Fruit fly (Drosophila melanogaster) whole organism, embryonic: ENCODE measurements around the gene Tengl1.

ENCODE experiments used
- ATbp ChIP-seq: fragments of 200-800 bp; sonication (Bioruptor generic); optimal IDR thresholded peaks from 2 replicates; lab custom pipeline; 2017; ENCODE audit warnings: missing biosample characterization, mild to moderate bottlenecking, missing genetic modification characterization, missing genetic modification reagents
- Atf-2 ChIP-seq: fragments of 200-800 bp; sonication (Bioruptor generic); optimal IDR thresholded peaks from 2 replicates; lab custom pipeline; 2016; ENCODE audit warnings: missing biosample characterization, missing genetic modification characterization
- Awh ChIP-seq: fragments of 200-800 bp; sonication (Bioruptor generic); IDR thresholded peaks from 2 replicates; pipeline ENCODE4, ENCODE4 v1.3.6; 2022; ENCODE audit warnings: missing biosample characterization, missing genetic modification characterization
- Bteb2 ChIP-seq: fragments of 200-800 bp; sonication (Bioruptor generic); optimal IDR thresholded peaks from 2 replicates; lab custom pipeline; 2016; ENCODE audit warnings: missing biosample characterization, missing genetic modification characterization
- CG12155 ChIP-seq: fragments of 200-800 bp; sonication (Bioruptor generic); optimal IDR thresholded peaks from 3 replicates; lab custom pipeline; 2016; ENCODE audit warnings: missing biosample characterization, missing genetic modification characterization
- CG12236 ChIP-seq: fragments of 200-800 bp; sonication (Bioruptor generic); optimal IDR thresholded peaks from 2 replicates; lab custom pipeline; 2016; ENCODE audit warnings: missing biosample characterization, missing genetic modification characterization
- CG1233 ChIP-seq: fragments of 200-800 bp; sonication (Bioruptor generic); optimal IDR thresholded peaks from 4 replicates; lab custom pipeline; 2018; ENCODE audit warnings: missing biosample characterization, mild to moderate bottlenecking, missing genetic modification characterization
- CG12744 ChIP-seq: fragments of 200-800 bp; sonication (Bioruptor generic); optimal IDR thresholded peaks from 2 replicates; lab custom pipeline; 2016; ENCODE audit warnings: missing biosample characterization, missing genetic modification characterization
- CG14014 ChIP-seq: fragments of 200-800 bp; sonication (Bioruptor generic); IDR thresholded peaks from 2 replicates; pipeline ENCODE4 v1.3.6; 2022; ENCODE audit warnings: missing biosample characterization, missing genetic modification characterization
- CG14667 ChIP-seq: fragments of 200-800 bp; sonication (Bioruptor generic); IDR thresholded peaks from 2 replicates; pipeline ENCODE4 v1.3.6; 2022; ENCODE audit warnings: missing biosample characterization, missing genetic modification characterization
- CG17612 ChIP-seq: fragments of 200-800 bp; sonication (Bioruptor generic); IDR thresholded peaks from 2 replicates; pipeline ENCODE4 v1.3.6; 2022; ENCODE audit warnings: missing biosample characterization, missing genetic modification characterization
- CG1832 ChIP-seq: fragments of 200-800 bp; sonication (Bioruptor generic); optimal IDR thresholded peaks from 2 replicates; lab custom pipeline; 2017; ENCODE audit warnings: missing biosample characterization, mild to moderate bottlenecking, missing genetic modification characterization, inconsistent platforms
- CG2199 ChIP-seq: fragments of 200-800 bp; sonication (Bioruptor generic); IDR thresholded peaks from 3 replicates; pipeline ENCODE4 v1.3.6; 2022; ENCODE audit warnings: missing biosample characterization, missing genetic modification characterization
- CG5953 ChIP-seq: fragments of 200-800 bp; sonication (Bioruptor generic); IDR thresholded peaks from 2 replicates; pipeline ENCODE4 v1.3.6; 2022; ENCODE audit warnings: missing biosample characterization, missing genetic modification characterization
- CG6689 ChIP-seq: fragments of 200-800 bp; sonication (Bioruptor generic); IDR thresholded peaks from 2 replicates; pipeline ENCODE4 v1.3.6; 2022; ENCODE audit warnings: missing biosample characterization, missing genetic modification characterization
- CG6765 ChIP-seq: fragments of 200-800 bp; sonication (Bioruptor generic); optimal IDR thresholded peaks from 3 replicates; lab custom pipeline; 2017; ENCODE audit warnings: missing biosample characterization, mild to moderate bottlenecking, missing genetic modification characterization
- CG7372 ChIP-seq: fragments of 200-800 bp; sonication (Bioruptor generic); IDR thresholded peaks from 2 replicates; pipeline ENCODE4 v1.3.6; 2022; ENCODE audit warnings: missing biosample characterization, missing genetic modification characterization
- CG7745 ChIP-seq: fragments of 200-800 bp; sonication (Bioruptor generic); optimal IDR thresholded peaks from 2 replicates; lab custom pipeline; 2018; ENCODE audit warnings: missing biosample characterization, mild to moderate bottlenecking, missing genetic modification characterization, moderate library complexity
- CG7987 ChIP-seq: fragments of 200-800 bp; sonication (Bioruptor generic); optimal IDR thresholded peaks from 2 replicates; lab custom pipeline; 2018; ENCODE audit warnings: missing biosample characterization, mild to moderate bottlenecking, missing genetic modification characterization, moderate library complexity
- CG8281 ChIP-seq: fragments of 200-800 bp; sonication (Bioruptor generic); optimal IDR thresholded peaks from 2 replicates; lab custom pipeline; 2018; ENCODE audit warnings: missing biosample characterization, mild to moderate bottlenecking, missing genetic modification characterization, moderate library complexity
- CG8478 ChIP-seq: fragments of >200 bp; optimal IDR thresholded peaks from 2 replicates; lab custom pipeline; 2018
- CG9609 ChIP-seq: fragments of 200-800 bp; sonication (Bioruptor generic); optimal IDR thresholded peaks from 3 replicates; lab custom pipeline; 2016; ENCODE audit warnings: missing biosample characterization, missing genetic modification characterization
- CHES-1-like ChIP-seq: fragments of 200-800 bp; sonication (Bioruptor generic); optimal IDR thresholded peaks from 2 replicates; lab custom pipeline; 2016; ENCODE audit warnings: missing biosample characterization, missing genetic modification characterization
- Deaf1 ChIP-seq: fragments of 200-800 bp; optimal IDR thresholded peaks from 3 replicates; lab custom pipeline; 2019; ENCODE audit warnings: missing biosample characterization, mild to moderate bottlenecking, missing genetic modification characterization, moderate library complexity
- Fer3 ChIP-seq: fragments of 200-800 bp; sonication (Bioruptor generic); optimal IDR thresholded peaks from 2 replicates; lab custom pipeline; 2018; ENCODE audit warnings: missing biosample characterization, mild to moderate bottlenecking, missing genetic modification characterization, moderate library complexity
- Gsc ChIP-seq: fragments of 200-800 bp; sonication (Bioruptor generic); IDR thresholded peaks from 2 replicates; pipeline ENCODE4 v1.3.6; 2022; ENCODE audit warnings: missing biosample characterization, missing genetic modification characterization
- HHEX ChIP-seq: fragments of 200-800 bp; sonication (Bioruptor generic); optimal IDR thresholded peaks from 3 replicates; lab custom pipeline; 2017; ENCODE audit warnings: missing biosample characterization, mild to moderate bottlenecking, missing genetic modification characterization, missing genetic modification reagents
- Hr39 ChIP-seq: fragments of >200 bp; optimal IDR thresholded peaks from 2 replicates; lab custom pipeline; 2017
- Lpt ChIP-seq: fragments of >200 bp; optimal IDR thresholded peaks from 2 replicates; lab custom pipeline; 2018; ENCODE audit warnings: missing biosample characterization, missing genetic modification characterization
- NFAT ChIP-seq: fragments of 200-800 bp; sonication (Bioruptor generic); IDR thresholded peaks from 2 replicates; pipeline ENCODE4 v1.3.6; 2022; ENCODE audit warnings: missing biosample characterization, missing genetic modification characterization
- NfI ChIP-seq: fragments of 200-800 bp; sonication (Bioruptor generic); optimal IDR thresholded peaks from 3 replicates; lab custom pipeline; 2018; ENCODE audit warnings: missing biosample characterization, mild to moderate bottlenecking, missing genetic modification characterization, moderate library complexity
- Oaz ChIP-seq: fragments of 200-800 bp; sonication (Bioruptor generic); IDR thresholded peaks from 2 replicates; pipeline ENCODE4 v1.3.6; 2022; ENCODE audit warnings: missing biosample characterization, missing genetic modification characterization
- TFAM ChIP-seq: fragments of 200-800 bp; sonication (Bioruptor generic); optimal IDR thresholded peaks from 2 replicates; lab custom pipeline; 2017; ENCODE audit warnings: missing biosample characterization, missing genetic modification characterization, inconsistent platforms
- YL-1 ChIP-seq: fragments of 200-800 bp; sonication (Bioruptor generic); optimal IDR thresholded peaks from 3 replicates; lab custom pipeline; 2017; ENCODE audit warnings: missing biosample characterization, mild to moderate bottlenecking, missing genetic modification characterization
- aop ChIP-seq: fragments of 200-800 bp; sonication (Bioruptor generic); IDR thresholded peaks from 2 replicates; pipeline ENCODE4 v1.3.6; 2022; ENCODE audit warnings: missing biosample characterization, missing genetic modification characterization
- ap ChIP-seq: fragments of 200-800 bp; sonication (Bioruptor generic); IDR thresholded peaks from 2 replicates; pipeline ENCODE4 v1.3.6; 2022; ENCODE audit warnings: missing biosample characterization, missing genetic modification characterization
- bbx ChIP-seq: fragments of 200-800 bp; sonication (Bioruptor generic); IDR thresholded peaks from 2 replicates; pipeline ENCODE4 v1.3.6; 2022; ENCODE audit warnings: missing biosample characterization, missing genetic modification characterization; ENCODE audit not compliant: partially characterized antibody
- chn ChIP-seq: fragments of 200-800 bp; sonication (Bioruptor generic); optimal IDR thresholded peaks from 2 replicates; lab custom pipeline; 2016; ENCODE audit warnings: missing biosample characterization, missing genetic modification characterization
- dm ChIP-seq: fragments of 200-800 bp; sonication (Bioruptor generic); optimal IDR thresholded peaks from 3 replicates; lab custom pipeline; 2016; ENCODE audit warnings: missing biosample characterization, missing genetic modification characterization
- ewg ChIP-seq: fragments of 200-800 bp; sonication (Bioruptor generic); optimal IDR thresholded peaks from 3 replicates; lab custom pipeline; 2017; ENCODE audit warnings: mild to moderate bottlenecking, missing biosample characterization, missing genetic modification reagents, missing genetic modification characterization
- fd96Cb ChIP-seq: fragments of 200-800 bp; sonication (Bioruptor generic); optimal IDR thresholded peaks from 2 replicates; lab custom pipeline; 2018; ENCODE audit warnings: missing biosample characterization, mild to moderate bottlenecking, missing genetic modification characterization, moderate library complexity
- gt ChIP-seq: fragments of 200-800 bp; sonication (Bioruptor generic); IDR thresholded peaks from 2 replicates; pipeline ENCODE4 v1.3.6; 2022; ENCODE audit warnings: missing biosample characterization, missing genetic modification characterization
- insv ChIP-seq, 2 experiments: fragments of 200-800 bp; sonication (Bioruptor generic); optimal IDR thresholded peaks; 3 replicates each; lab custom pipeline; 2016 to 2018; ENCODE audit warnings: missing biosample characterization in 2 of 2, missing genetic modification characterization in 2 of 2
- lbe ChIP-seq: fragments of 200-800 bp; sonication (Bioruptor generic); optimal IDR thresholded peaks from 2 replicates; lab custom pipeline; 2016; ENCODE audit warnings: missing biosample characterization, mild to moderate bottlenecking, missing genetic modification characterization
- pfk ChIP-seq: fragments of 200-800 bp; sonication (Bioruptor generic); optimal IDR thresholded peaks from 2 replicates; lab custom pipeline; 2018; ENCODE audit warnings: missing biosample characterization, mild to moderate bottlenecking, missing genetic modification characterization, moderate library complexity
- pho ChIP-seq: fragments of 200-800 bp; sonication (Bioruptor generic); optimal IDR thresholded peaks from 2 replicates; lab custom pipeline; 2016; ENCODE audit warnings: missing biosample characterization, missing genetic modification characterization
- sqz ChIP-seq: fragments of 200-800 bp; sonication (Bioruptor generic); optimal IDR thresholded peaks from 3 replicates; lab custom pipeline; 2018; ENCODE audit warnings: missing biosample characterization, mild to moderate bottlenecking, missing genetic modification characterization
- sug ChIP-seq: fragments of 200-800 bp; optimal IDR thresholded peaks from 2 replicates; lab custom pipeline; 2019; ENCODE audit warnings: missing biosample characterization, mild to moderate bottlenecking, missing genetic modification characterization, moderate library complexity
- tin ChIP-seq: fragments of 200-800 bp; sonication (Bioruptor generic); optimal IDR thresholded peaks from 3 replicates; lab custom pipeline; 2016; ENCODE audit warnings: missing biosample characterization, missing genetic modification characterization
- trh ChIP-seq: fragments of 200-800 bp; sonication (Bioruptor generic); optimal IDR thresholded peaks from 2 replicates; lab custom pipeline; 2016; ENCODE audit warnings: missing biosample characterization, missing genetic modification characterization
- zf30C ChIP-seq: fragments of 200-800 bp; sonication (Bioruptor generic); optimal IDR thresholded peaks from 3 replicates; lab custom pipeline; 2018; ENCODE audit warnings: missing biosample characterization, mild to moderate bottlenecking, missing genetic modification characterization

Tengl1 gene

DNA sequence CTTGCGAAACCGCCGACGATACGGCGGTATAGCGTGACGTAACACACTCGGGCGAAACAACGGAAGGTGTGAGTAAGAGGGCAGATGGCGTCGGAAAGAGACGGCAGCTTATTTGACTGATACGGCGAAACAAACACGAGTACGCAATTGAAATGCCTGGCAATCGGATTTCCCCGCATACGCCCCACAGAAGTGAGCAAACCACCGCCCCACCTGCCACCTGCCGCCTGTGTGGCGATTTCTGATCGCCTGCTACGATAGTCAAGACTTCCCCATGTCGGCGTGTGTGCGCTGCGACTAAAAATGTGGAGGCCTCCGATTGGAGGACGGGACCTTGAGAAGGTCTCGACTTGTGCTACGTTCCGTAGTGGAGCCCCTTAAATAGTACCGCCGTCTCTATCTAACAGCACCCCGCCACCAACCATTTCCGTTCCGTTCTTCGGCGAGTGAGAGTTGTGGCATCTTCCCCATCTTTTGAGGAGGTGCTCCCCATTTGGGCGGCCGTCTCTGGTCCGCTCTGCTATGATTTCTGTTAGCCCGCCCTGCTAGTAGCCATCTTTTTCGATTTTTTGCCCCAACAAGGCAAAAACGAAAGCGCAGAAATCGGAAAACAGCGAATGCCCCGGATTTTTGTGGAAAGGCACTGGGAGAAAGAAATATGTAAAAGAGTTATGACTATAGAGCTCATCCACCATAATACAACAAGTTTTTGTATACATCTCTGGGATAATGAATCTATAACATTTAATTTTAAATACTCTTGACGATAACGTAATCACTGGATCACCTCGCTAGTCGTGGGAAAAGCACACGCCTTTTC, 41.6 kb downstream of the Tengl1 start (continued):
- TF ChIP-seq TFAM (GFP tag; lab: Kevin White, UChicago) (peak; percentile 48), CG14667 (GFP tag; lab: Robert Waterston, UW) (no peak), CG14014 (GFP tag; lab: Robert Waterston, UW) (no peak), insv (GFP tag; optimal IDR thresholded peaks at IDR 0.05; lab: Kevin White, UChicago) (no peak), ATbp (GFP tag; lab: Kevin White, UChicago) (peak; percentile 90), CG5953 (no peak), tin (peak; percentile 79), Deaf1 (tag; lab: Kevin White, UChicago) (peak; percentile 89), gt (GFP tag; lab: Robert Waterston, UW) (no peak), Atf-2 (peak; percentile 86), ewg (GFP tag; lab: Kevin White, UChicago) (peak; percentile 81), NfI (GFP tag; lab: Kevin White, UChicago) (peak; percentile 78), Hr39 (lab: Kevin White, UChicago) (no peak), CG7745 (tag; lab: Kevin White, UChicago) (no peak), Gsc (no peak), CG8478 (lab: Kevin White, UChicago) (peak; percentile 78), CG9609 (GFP tag; lab: Kevin White, UChicago) (peak; percentile 89), CG7372 (no peak), zf30C (GFP tag; lab: Kevin White, UChicago) (peak; percentile 80), CG7987 (peak; percentile 31), Awh (GFP tag; lab: Robert Waterston, UW) (no peak), CG12236 (GFP tag; lab: Kevin White, UChicago) (peak; percentile 73), Lpt (no peak), CG2199 (GFP tag; lab: Robert Waterston, UW) (no peak), aop (GFP tag; lab: Robert Waterston, UW) (no peak), ap (GFP tag; lab: Robert Waterston, UW) (no peak), NFAT (GFP tag; lab: Robert Waterston, UW) (no peak), Bteb2 (GFP tag; lab: Kevin White, UChicago) (peak; percentile 78), CG12155 (GFP tag; lab: Kevin White, UChicago) (peak; percentile 79), lbe (GFP tag; lab: Kevin White, UChicago) (peak; percentile 97), fd96Cb (tag; lab: Kevin White, UChicago) (peak; percentile 90), CG6765 (peak; percentile 53), CG6689 (GFP tag; lab: Robert Waterston, UW) (no peak), CG1233 (peak; percentile 75), CG12744 (GFP tag; lab: Kevin White, UChicago) (peak; percentile 51), sqz (GFP tag; lab: Kevin White, UChicago) (peak; percentile 78), CG17612 (GFP tag; lab: Robert Waterston, UW) (no peak), HHEX (GFP tag; lab: Kevin White, UChicago) (peak; percentile 82), CG1832 (GFP tag; lab: Kevin White, UChicago) (peak; percentile 83), bbx (GFP tag; lab: Robert Waterston, UW) (no peak), pho (GFP tag; lab: Kevin White, UChicago) (peak; percentile 82), chn (GFP tag; lab: Kevin White, UChicago) (peak; percentile 82), Oaz (GFP tag; lab: Robert Waterston, UW) (no peak), CHES-1-like (GFP tag; lab: Kevin White, UChicago) (peak; percentile 80), trh (GFP tag; lab: Kevin White, UChicago) (peak; percentile 67), YL-1 (GFP tag; lab: Kevin White, UChicago) (no peak), sug (tag; lab: Kevin White, UChicago) (peak; percentile 94), CG8281 (tag; lab: Kevin White, UChicago) (peak; percentile 56), pfk (peak; percentile 51), dm (peak; percentile 74), Fer3 (tag; lab: Kevin White, UChicago) (peak; percentile 78)
